Fruit fly (Drosophila melanogaster) whole organism, embryonic: ENCODE data around the gene CG18598.
A peak's percentile ranks its signal among the peaks of the same experiment; 100 is the strongest.

ENCODE experiments used
- Adf1 ChIP-seq: fragments of 200-800 bp; sonication (Bioruptor generic); IDR thresholded peaks from 2 replicates; pipeline ENCODE4 v1.3.6; 2022; ENCODE audit warnings: missing biosample characterization, missing genetic modification characterization
- Atf3 ChIP-seq: fragments of 200-800 bp; sonication (Bioruptor generic); optimal IDR thresholded peaks from 3 replicates; lab custom pipeline; 2016; ENCODE audit warnings: missing biosample characterization, missing genetic modification characterization
- B-H1 ChIP-seq: fragments of 200-800 bp; sonication (Bioruptor generic); IDR thresholded peaks from 3 replicates; pipeline ENCODE4 v1.3.6; 2022; ENCODE audit warnings: missing biosample characterization, missing genetic modification characterization
- Bgb ChIP-seq: fragments of 200-800 bp; sonication (Bioruptor generic); IDR thresholded peaks from 2 replicates; pipeline ENCODE4 v1.3.6; 2022; ENCODE audit warnings: missing biosample characterization, missing genetic modification characterization; ENCODE audit not compliant: partially characterized antibody
- BtbVII ChIP-seq: fragments of 200-800 bp; sonication (Bioruptor generic); optimal IDR thresholded peaks from 3 replicates; lab custom pipeline; 2017; ENCODE audit warnings: missing biosample characterization, mild to moderate bottlenecking, missing genetic modification characterization
- CG10565 ChIP-seq: fragments of 200-800 bp; sonication (Bioruptor generic); optimal IDR thresholded peaks from 3 replicates; lab custom pipeline; 2016; ENCODE audit warnings: missing biosample characterization, mild to moderate bottlenecking, missing genetic modification characterization
- CG12219 ChIP-seq: fragments of 200-800 bp; sonication (Bioruptor generic); optimal IDR thresholded peaks from 3 replicates; lab custom pipeline; 2018; ENCODE audit warnings: missing biosample characterization, mild to moderate bottlenecking, missing genetic modification characterization
- CG13424 ChIP-seq: fragments of 200-800 bp; sonication (Bioruptor generic); optimal IDR thresholded peaks from 2 replicates; lab custom pipeline; 2019; ENCODE audit warnings: missing biosample characterization, mild to moderate bottlenecking, missing genetic modification characterization, moderate library complexity
- CG13775 ChIP-seq: fragments of 200-800 bp; sonication (Bioruptor generic); optimal IDR thresholded peaks from 3 replicates; lab custom pipeline; 2017; ENCODE audit warnings: missing biosample characterization, mild to moderate bottlenecking, missing genetic modification characterization
- CG13894 ChIP-seq: fragments of 200-800 bp; sonication (Bioruptor generic); optimal IDR thresholded peaks from 3 replicates; lab custom pipeline; 2018; ENCODE audit warnings: missing biosample characterization, mild to moderate bottlenecking, missing genetic modification characterization, moderate library complexity
- CG1529 ChIP-seq: fragments of 200-800 bp; sonication (Bioruptor generic); optimal IDR thresholded peaks from 3 replicates; lab custom pipeline; 2018; ENCODE audit warnings: missing biosample characterization, missing genetic modification characterization
- CG15479 ChIP-seq: fragments of 200-800 bp; sonication (Bioruptor generic); optimal IDR thresholded peaks from 3 replicates; lab custom pipeline; 2019; ENCODE audit warnings: missing biosample characterization, mild to moderate bottlenecking, missing genetic modification characterization, moderate library complexity
- CG15514 ChIP-seq: fragments of 200-800 bp; sonication (Bioruptor generic); optimal IDR thresholded peaks from 3 replicates; lab custom pipeline; 2017; ENCODE audit warnings: missing biosample characterization, missing genetic modification characterization, mild to moderate bottlenecking, moderate library complexity, missing genetic modification reagents
- CG2712 ChIP-seq: fragments of 200-800 bp; optimal IDR thresholded peaks from 3 replicates; lab custom pipeline; 2019; ENCODE audit warnings: missing biosample characterization, mild to moderate bottlenecking, missing genetic modification characterization, moderate library complexity
- CG31388 ChIP-seq: fragments of 200-800 bp; sonication (Bioruptor generic); optimal IDR thresholded peaks from 2 replicates; lab custom pipeline; 2016; ENCODE audit warnings: missing biosample characterization, missing genetic modification characterization
- CG32772 ChIP-seq: fragments of 200-800 bp; sonication (Bioruptor generic); IDR thresholded peaks from 2 replicates; pipeline ENCODE4 v1.3.6; 2022; ENCODE audit warnings: missing biosample characterization, missing genetic modification characterization
- CG4820 ChIP-seq: fragments of 200-800 bp; sonication (Bioruptor generic); optimal IDR thresholded peaks from 3 replicates; lab custom pipeline; 2016; ENCODE audit warnings: missing biosample characterization, missing genetic modification characterization
- CG9727 ChIP-seq: fragments of 200-800 bp; sonication (Bioruptor generic); optimal IDR thresholded peaks from 3 replicates; lab custom pipeline; 2017; ENCODE audit warnings: missing biosample characterization, mild to moderate bottlenecking, missing genetic modification characterization
- Deaf1 ChIP-seq: fragments of 200-800 bp; optimal IDR thresholded peaks from 3 replicates; lab custom pipeline; 2019; ENCODE audit warnings: missing biosample characterization, mild to moderate bottlenecking, missing genetic modification characterization, moderate library complexity
- Elba2 ChIP-seq: fragments of 200-800 bp; sonication (Bioruptor generic); optimal IDR thresholded peaks from 3 replicates; lab custom pipeline; 2016; ENCODE audit warnings: missing biosample characterization, missing genetic modification characterization
- HLH4C ChIP-seq: fragments of 200-800 bp; sonication (Bioruptor generic); IDR thresholded peaks from 3 replicates; pipeline ENCODE4 v1.3.6; 2022; ENCODE audit warnings: missing biosample characterization, missing genetic modification characterization; ENCODE audit not compliant: partially characterized antibody
- Lpt ChIP-seq: fragments of >200 bp; optimal IDR thresholded peaks from 2 replicates; lab custom pipeline; 2018; ENCODE audit warnings: missing biosample characterization, missing genetic modification characterization
- Rx ChIP-seq: fragments of 200-800 bp; sonication (Bioruptor generic); IDR thresholded peaks from 2 replicates; pipeline ENCODE4 v1.3.6; 2022; ENCODE audit warnings: missing biosample characterization, missing genetic modification characterization
- Sox102F ChIP-seq: fragments of 200-800 bp; sonication (Bioruptor generic); optimal IDR thresholded peaks from 2 replicates; lab custom pipeline; 2018; ENCODE audit warnings: missing biosample characterization, mild to moderate bottlenecking, missing genetic modification characterization, moderate library complexity
- Spps ChIP-seq: fragments of 200-800 bp; sonication (Bioruptor generic); optimal IDR thresholded peaks from 2 replicates; lab custom pipeline; 2018; ENCODE audit warnings: missing biosample characterization, mild to moderate bottlenecking, missing genetic modification characterization
- Ssrp ChIP-seq: fragments of 200-800 bp; sonication (Bioruptor generic); optimal IDR thresholded peaks from 2 replicates; lab custom pipeline; 2018; ENCODE audit warnings: missing biosample characterization, mild to moderate bottlenecking, missing genetic modification characterization, moderate library complexity
- Tbp ChIP-seq: fragments of >200 bp; optimal IDR thresholded peaks from 2 replicates; lab custom pipeline; 2018; ENCODE audit warnings: missing biosample characterization, missing genetic modification characterization
- ase ChIP-seq: fragments of 200-800 bp; sonication (Bioruptor generic); IDR thresholded peaks from 3 replicates; pipeline ENCODE4 v1.3.6; 2022; ENCODE audit warnings: missing biosample characterization, missing genetic modification characterization
- ash1 ChIP-seq: fragments of 200-800 bp; sonication (Bioruptor generic); optimal IDR thresholded peaks from 2 replicates; lab custom pipeline; 2018; ENCODE audit warnings: missing biosample characterization, mild to moderate bottlenecking, missing genetic modification characterization
- az2 ChIP-seq: fragments of 200-800 bp; sonication (Bioruptor generic); optimal IDR thresholded peaks from 3 replicates; lab custom pipeline; 2016; ENCODE audit warnings: missing biosample characterization, missing genetic modification characterization
- bbx ChIP-seq: fragments of 200-800 bp; sonication (Bioruptor generic); IDR thresholded peaks from 2 replicates; pipeline ENCODE4 v1.3.6; 2022; ENCODE audit warnings: missing biosample characterization, missing genetic modification characterization; ENCODE audit not compliant: partially characterized antibody
- cas ChIP-seq: fragments of 200-800 bp; sonication (Bioruptor generic); IDR thresholded peaks from 2 replicates; pipeline ENCODE4 v1.3.6; 2022; ENCODE audit warnings: missing biosample characterization, missing genetic modification characterization
- chm ChIP-seq: fragments of 200-800 bp; sonication (Bioruptor generic); IDR thresholded peaks from 2 replicates; pipeline ENCODE4 v1.3.6; 2022; ENCODE audit warnings: missing biosample characterization, missing genetic modification characterization
- cwo ChIP-seq: fragments of 200-800 bp; sonication (Bioruptor generic); optimal IDR thresholded peaks from 3 replicates; lab custom pipeline; 2017; ENCODE audit warnings: missing biosample characterization, missing genetic modification characterization, mild to moderate bottlenecking, moderate library complexity, missing genetic modification reagents
- dati ChIP-seq: fragments of 200-800 bp; sonication (Bioruptor generic); IDR thresholded peaks from 2 replicates; pipeline ENCODE4 v1.3.6; 2022; ENCODE audit warnings: missing biosample characterization, missing genetic modification characterization
- dimm ChIP-seq: fragments of 200-800 bp; sonication (Bioruptor generic); IDR thresholded peaks from 2 replicates; pipeline ENCODE4 v1.3.6; 2022; ENCODE audit warnings: missing biosample characterization, missing genetic modification characterization
- fd102C ChIP-seq: fragments of 200-800 bp; sonication (Bioruptor generic); optimal IDR thresholded peaks from 2 replicates; lab custom pipeline; 2018; ENCODE audit warnings: missing biosample characterization, mild to moderate bottlenecking, missing genetic modification characterization, moderate library complexity
- gce ChIP-seq: fragments of 200-800 bp; sonication (Bioruptor generic); IDR thresholded peaks from 3 replicates; pipeline ENCODE4 v1.3.6; 2022; ENCODE audit warnings: missing biosample characterization, missing genetic modification characterization
- gt ChIP-seq: fragments of 200-800 bp; sonication (Bioruptor generic); IDR thresholded peaks from 2 replicates; pipeline ENCODE4 v1.3.6; 2022; ENCODE audit warnings: missing biosample characterization, missing genetic modification characterization
- hkb ChIP-seq, 2 experiments: fragments of 200-800 bp in 1 of 2; fragments of >200 bp in 1 of 2; sonication (Bioruptor generic) in 1 of 2; IDR thresholded peaks in 1 of 2; optimal IDR thresholded peaks in 1 of 2; 2 replicates each; pipeline versions ENCODE4 v1.3.6 to Lab custom; 2017 to 2022; ENCODE audit warnings: missing biosample characterization in 1 of 2, missing genetic modification characterization in 1 of 2
- jing ChIP-seq: fragments of 200-800 bp; sonication (Bioruptor generic); optimal IDR thresholded peaks from 2 replicates; lab custom pipeline; 2018; ENCODE audit warnings: missing biosample characterization, mild to moderate bottlenecking, missing genetic modification characterization
- knrl ChIP-seq: fragments of 200-800 bp; sonication (Bioruptor generic); IDR thresholded peaks from 3 replicates; pipeline ENCODE4 v1.3.6; 2022; ENCODE audit warnings: missing biosample characterization, missing genetic modification characterization; ENCODE audit not compliant: partially characterized antibody
- pb ChIP-seq: fragments of 200-800 bp; sonication (Bioruptor generic); optimal IDR thresholded peaks from 3 replicates; lab custom pipeline; 2016; ENCODE audit warnings: missing biosample characterization, missing genetic modification characterization
- salm ChIP-seq: fragments of 200-800 bp; sonication (Bioruptor generic); optimal IDR thresholded peaks from 2 replicates; lab custom pipeline; 2018; ENCODE audit warnings: missing biosample characterization, mild to moderate bottlenecking, missing genetic modification characterization
- sc ChIP-seq, 3 experiments: fragments of >200 bp in 2 of 3; fragments of 200-800 bp in 1 of 3; sonication (Bioruptor generic) in 1 of 3; optimal IDR thresholded peaks; 2 replicates in 2 of 3; 3 replicates in 1 of 3; lab custom pipeline; 2017; ENCODE audit warnings: mild to moderate bottlenecking in 1 of 3, missing biosample characterization in 1 of 3, missing genetic modification characterization in 1 of 3, missing genetic modification reagents in 1 of 3
- slbo ChIP-seq: fragments of 200-800 bp; sonication (Bioruptor generic); IDR thresholded peaks from 2 replicates; pipeline ENCODE4 v1.3.6; 2022; ENCODE audit warnings: missing biosample characterization, missing genetic modification characterization
- so ChIP-seq: fragments of 200-800 bp; sonication (Bioruptor generic); IDR thresholded peaks from 3 replicates; pipeline ENCODE4 v1.3.6; 2022; ENCODE audit warnings: missing biosample characterization, missing genetic modification characterization
- sob ChIP-seq: fragments of 200-800 bp; sonication (Bioruptor generic); IDR thresholded peaks from 2 replicates; pipeline ENCODE4 v1.3.6; 2022; ENCODE audit warnings: missing biosample characterization, missing genetic modification characterization
- unpg ChIP-seq: fragments of 200-800 bp; sonication (Bioruptor generic); optimal IDR thresholded peaks from 3 replicates; lab custom pipeline; 2018; ENCODE audit warnings: missing biosample characterization, mild to moderate bottlenecking, missing genetic modification characterization, moderate library complexity

CG18598 gene

dm6 chr3R:18298298-18298899 is 47.5 kb downstream of the CG18598 start (continued):
- TF ChIP-seq Sox102F (GFP tag; lab: Kevin White, UChicago): no peak
- TF ChIP-seq CG12219: peak; percentile 18
- TF ChIP-seq CG13894 (tag; lab: Kevin White, UChicago): peak; percentile 56
- TF ChIP-seq CG32772 (GFP tag; lab: Robert Waterston, UW): no peak
- TF ChIP-seq Ssrp: no peak
- no peak for TF ChIP-seq Rx
- TF ChIP-seq bbx (GFP tag; lab: Robert Waterston, UW): peak; percentile 23; the same call in 1 of the 2 replicates
- TF ChIP-seq CG4820 (GFP tag; lab: Kevin White, UChicago): no peak
- TF ChIP-seq B-H1 (GFP tag; lab: Robert Waterston, UW): no peak; the same call in 2 of the 3 replicates
- TF ChIP-seq ase: no peak
- TF ChIP-seq Adf1 (GFP tag; lab: Robert Waterston, UW): peak; percentile 38; the same call in 1 of the 2 replicates
- TF ChIP-seq CG2712: no peak
- no peak for TF ChIP-seq Lpt
- no peak for TF ChIP-seq sc (optimal IDR thresholded peaks at IDR 0.05; lab: Kevin White, UChicago)
- no peak for TF ChIP-seq sc (GFP tag; optimal IDR thresholded peaks at IDR 0.05; lab: Kevin White, UChicago)
- TF ChIP-seq ash1 (GFP tag; lab: Kevin White, UChicago): no peak
- TF ChIP-seq Elba2 (GFP tag; lab: Kevin White, UChicago): no peak
- TF ChIP-seq chm: peak; percentile 24; the same call in 1 of the 2 replicates
- no peak for TF ChIP-seq az2 (GFP tag; lab: Kevin White, UChicago)
- TF ChIP-seq pb (GFP tag; lab: Kevin White, UChicago): peak; percentile 12
- no peak for TF ChIP-seq dati (GFP tag; lab: Robert Waterston, UW)
- no peak for TF ChIP-seq fd102C
- peak; percentile 37 for TF ChIP-seq Deaf1 (tag; lab: Kevin White, UChicago)
- peak; percentile 6 for TF ChIP-seq CG9727
- no peak for TF ChIP-seq knrl (GFP tag; lab: Robert Waterston, UW)
- TF ChIP-seq cas (GFP tag; lab: Robert Waterston, UW): no peak
- TF ChIP-seq gt (GFP tag; lab: Robert Waterston, UW): no peak
- no peak for TF ChIP-seq CG31388 (GFP tag; lab: Kevin White, UChicago)
- no peak for TF ChIP-seq CG13775 (GFP tag; lab: Kevin White, UChicago)
- no peak for TF ChIP-seq HLH4C (GFP tag; lab: Robert Waterston, UW)
- TF ChIP-seq Atf3 (GFP tag; lab: Kevin White, UChicago): no peak
- TF ChIP-seq CG15514 (GFP tag; lab: Kevin White, UChicago): peak; percentile 11
- TF ChIP-seq jing (GFP tag; lab: Kevin White, UChicago): no peak
- TF ChIP-seq salm (tag; lab: Kevin White, UChicago): no peak
- TF ChIP-seq CG1529 (GFP tag; lab: Kevin White, UChicago): no peak
- TF ChIP-seq BtbVII: peak; percentile 25
- TF ChIP-seq CG15479 (GFP tag; lab: Kevin White, UChicago): peak; percentile 53
- peak; percentile 28; the same call in 1 of the 2 replicates for TF ChIP-seq Bgb (GFP tag; lab: Robert Waterston, UW)
- TF ChIP-seq hkb (optimal IDR thresholded peaks at IDR 0.05; lab: Kevin White, UChicago): no peak
- peak; percentile 19; the same call in 1 of the 2 replicates for TF ChIP-seq hkb (GFP tag; IDR thresholded peaks at IDR 0.05; lab: Robert Waterston, UW)
- TF ChIP-seq Tbp (GFP tag; lab: Kevin White, UChicago): no peak
- TF ChIP-seq cwo (GFP tag; lab: Kevin White, UChicago): peak; percentile 34
- TF ChIP-seq Spps (tag; lab: Kevin White, UChicago): no peak
- no peak for TF ChIP-seq CG10565 (GFP tag; lab: Kevin White, UChicago)
- TF ChIP-seq sob: peak; percentile 65
- peak; percentile 3 for TF ChIP-seq unpg (GFP tag; lab: Kevin White, UChicago)
- TF ChIP-seq slbo (GFP tag; lab: Robert Waterston, UW): peak; percentile 38
- TF ChIP-seq gce (GFP tag; lab: Robert Waterston, UW): no peak
- no peak for TF ChIP-seq CG13424 (tag; lab: Kevin White, UChicago)
- TF ChIP-seq dimm (GFP tag; lab: Robert Waterston, UW): no peak
- 0 out of 3 replicates have a peak, but pooled peaks have one; percentile 37 for TF ChIP-seq so
